Worm (Caenorhabditis elegans): Measurements from ENCODE around the gene D1005.6.
A peak's percentile ranks its signal among the peaks of the same experiment; 100 is the strongest.
"Not testable (repeated sequence)": the region's sequence is repeated elsewhere in the genome, so short reads cannot be mapped to it uniquely, and the experiment has no call there.

D1005.6 gene

ce11 chrX:1430707-1431106 is 33.9 kb downstream of the D1005.6 start, which contains the start of gene F19G12.1:
Gene F19G12.1, plus strand, starts transcription at chrX:1431007.
- not testable (repeated sequence) for TF ChIP-seq sea-2 (GFP tag; IDR thresholded peaks at IDR 0.05); lag-1 (GFP tag; IDR thresholded peaks at IDR 0.05); snpc-1.3 (tag; optimal IDR thresholded peaks at IDR 0.05; ENCODE audit: insufficient read depth)

- TF ChIP-seq attf-3 (GFP tag; conservative IDR thresholded peaks at IDR 0.05) = no peak
- no peak for TF ChIP-seq rcor-1 (GFP tag; IDR thresholded peaks at IDR 0.05)
- no peak for TF ChIP-seq aptf-2 (GFP tag; conservative IDR thresholded peaks at IDR 0.05)
- TF ChIP-seq zfh-2 (GFP tag; conservative IDR thresholded peaks at IDR 0.05) = no peak
- TF ChIP-seq egl-18 (GFP tag; IDR thresholded peaks at IDR 0.05) = no peak
- no peak for TF ChIP-seq ceh-91 (GFP tag; IDR thresholded peaks at IDR 0.05)
- TF ChIP-seq sdz-38 (tag; optimal IDR thresholded peaks at IDR 0.05) = no peak
- no peak for TF ChIP-seq F57C9.4 (tag; optimal IDR thresholded peaks at IDR 0.05)
- no peak for TF ChIP-seq dpl-1 (GFP tag; optimal IDR thresholded peaks at IDR 0.05)
- no peak for TF ChIP-seq F23B12.7 (tag; optimal IDR thresholded peaks at IDR 0.05; ENCODE audit: insufficient read depth)
- TF ChIP-seq dpff-1 (tag; optimal IDR thresholded peaks at IDR 0.05) = no peak
- no peak for TF ChIP-seq attf-6 (GFP tag; IDR thresholded peaks at IDR 0.05)
- no peak for TF ChIP-seq egrh-3 (GFP tag; IDR thresholded peaks at IDR 0.05)
- no peak for TF ChIP-seq tbp1 (GFP tag; optimal IDR thresholded peaks at IDR 0.05)
- TF ChIP-seq lin-40 (tag; optimal IDR thresholded peaks at IDR 0.05) = no peak
- TF ChIP-seq nfyb-1 (GFP tag; IDR thresholded peaks at IDR 0.05) = no peak
- no peak for TF ChIP-seq F37B4.10 (GFP tag; IDR thresholded peaks at IDR 0.05)
- no peak for TF ChIP-seq ceh-79 (tag; optimal IDR thresholded peaks at IDR 0.05)
- no peak for TF ChIP-seq him-1 (tag; optimal IDR thresholded peaks at IDR 0.05)
Measured at ce11 chrX:1426425-1426824, 38.2 kb downstream of the D1005.6 start, which contains the start of gene F19G12.11. Gene F19G12.11, minus strand, starts transcription at chrX:1426525.

ce11 chrX:1424509-1424908 is 40.1 kb downstream of the D1005.6 start, which contains the start of gene F19G12.3:
Gene F19G12.3, plus strand, starts transcription at chrX:1424809.
- TF ChIP-seq him-1 (tag; optimal IDR thresholded peaks at IDR 0.05) = no peak
- 0 out of 2 replicates have a peak, but pooled peaks have one; percentile 8 for TF ChIP-seq zfh-2 (GFP tag; conservative IDR thresholded peaks at IDR 0.05)
- TF ChIP-seq ztf-3 (GFP tag; optimal IDR thresholded peaks at IDR 0.05) = no peak
- no peak for TF ChIP-seq unc-62 (GFP tag; optimal IDR thresholded peaks at IDR 0.05)

ce11 chrX:1422221-1422620 is 42.4 kb downstream of the D1005.6 start:
- TF ChIP-seq nhr-80 (tag; optimal IDR thresholded peaks at IDR 0.05) = peak; percentile 51
- TF ChIP-seq dox-1 (GFP tag; IDR thresholded peaks at IDR 0.05) = peak; percentile 60; the same call in 1 of the 2 replicates
- TF ChIP-seq mcd-1 (GFP tag; IDR thresholded peaks at IDR 0.05) = 0 out of 2 replicates have a peak, but pooled peaks have one; percentile 13

- TF ChIP-seq mcd-1 (GFP tag; IDR thresholded peaks at IDR 0.05) (peak; percentile 46), akir-1 (GFP tag; optimal IDR thresholded peaks at IDR 0.05) (no peak), nhr-27 (tag; optimal IDR thresholded peaks at IDR 0.05) (no peak), nhr-80 (tag; optimal IDR thresholded peaks at IDR 0.05) (peak; percentile 9), ztf-28 (GFP tag; IDR thresholded peaks at IDR 0.05) (no peak), him-1 (tag; optimal IDR thresholded peaks at IDR 0.05) (no peak), ztf-6 (GFP tag; IDR thresholded peaks at IDR 0.05) (no peak), ets-4 (GFP tag; optimal IDR thresholded peaks at IDR 0.05) (no peak), snpc-1.1 (tag; optimal IDR thresholded peaks at IDR 0.05; ENCODE audit: insufficient read depth) (no peak), B0261.1 (tag; optimal IDR thresholded peaks at IDR 0.05) (no peak), ztf-26 (tag; optimal IDR thresholded peaks at IDR 0.05) (no peak), K11D2.4 (GFP tag; IDR thresholded peaks at IDR 0.05) (no peak)
Measured at ce11 chrX:1420524-1420923, 44.1 kb downstream of the D1005.6 start.
